Worm (Caenorhabditis elegans): ENCODE results near the gene nhr-155.

nhr-155 gene

DNA sequence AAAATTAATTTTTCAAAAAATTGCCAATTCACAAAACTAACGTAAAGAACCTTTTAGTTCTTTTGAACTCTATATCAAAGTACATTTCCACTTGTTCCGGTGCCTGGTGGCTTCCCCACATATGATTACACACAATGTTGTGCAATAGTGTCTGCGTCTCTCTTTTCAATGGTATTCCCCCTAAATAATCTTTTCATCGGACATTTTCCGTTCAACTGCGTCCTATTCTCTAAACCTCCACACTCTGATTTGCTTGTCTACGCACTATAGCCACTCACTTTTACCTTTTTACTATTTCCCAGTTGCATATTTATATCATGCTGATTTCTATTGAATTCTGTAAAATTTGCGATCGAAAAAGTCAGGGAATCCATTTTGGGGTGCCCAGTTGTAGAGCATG is 7.2 kb upstream of the nhr-155 start, which contains the start of gene nhr-58 (continued):
- TF ChIP-seq unc-55 (GFP tag; optimal IDR thresholded peaks at IDR 0.05) (peak; percentile 70), elt-1 (tag; optimal IDR thresholded peaks at IDR 0.05) (no peak), dmd-4 (tag; optimal IDR thresholded peaks at IDR 0.05) (no peak), sma-9 (GFP tag; optimal IDR thresholded peaks at IDR 0.05) (peak; percentile 99), sma-9 (tag; optimal IDR thresholded peaks at IDR 0.05) (peak; percentile 43), mdl-1 (tag; optimal IDR thresholded peaks at IDR 0.05) (peak in 1 of 2 experiments; percentile 51), ztf-1 (GFP tag; conservative IDR thresholded peaks at IDR 0.05) (no peak), ama-1 (optimal IDR thresholded peaks at IDR 0.05) (no peak), unc-39 (tag; optimal IDR thresholded peaks at IDR 0.05) (no peak), ztf-11 (tag; optimal IDR thresholded peaks at IDR 0.05) (no peak)

DNA sequence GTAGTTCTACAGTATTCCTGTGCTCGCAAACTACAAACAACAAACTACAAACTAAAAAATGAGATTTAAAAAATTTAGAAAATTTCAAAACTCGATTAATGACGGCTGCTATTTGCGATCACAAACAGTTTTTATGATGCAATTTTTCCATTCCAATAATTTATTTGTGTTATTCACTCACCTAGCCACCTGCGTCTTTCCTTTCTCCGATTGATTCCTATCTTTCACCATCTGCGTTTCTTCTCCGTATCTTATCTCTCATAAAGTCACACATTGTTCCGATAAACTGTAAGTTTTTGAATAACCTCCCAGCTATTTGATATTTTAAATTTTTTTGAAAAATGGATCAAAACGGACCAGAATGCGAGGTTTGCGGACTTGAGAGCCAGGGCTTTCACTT is 5.1 kb upstream of the nhr-155 start, which contains the start of gene nhr-132:
TSS of gene nhr-132 (plus strand) at position 271 of the 400 bp plus-strand sequence.
- TF ChIP-seq ztf-11 (tag; optimal IDR thresholded peaks at IDR 0.05) (no peak), mbf-1 (tag; optimal IDR thresholded peaks at IDR 0.05) (no peak), alr-1 (tag; optimal IDR thresholded peaks at IDR 0.05) (no peak), ama-1 (optimal IDR thresholded peaks at IDR 0.05) (no peak), lsy-2 (tag; optimal IDR thresholded peaks at IDR 0.05) (peak in 1 of 2 experiments; percentile 38), ztf-4 (tag; optimal IDR thresholded peaks at IDR 0.05) (no peak), mab-5 (tag; optimal IDR thresholded peaks at IDR 0.05) (no peak), nhr-23 (tag; optimal IDR thresholded peaks at IDR 0.05) (no peak), nhr-129 (tag; optimal IDR thresholded peaks at IDR 0.05) (peak; percentile 91), F13H6.1 (tag; optimal IDR thresholded peaks at IDR 0.05) (peak; percentile 27), aly-2 (tag; optimal IDR thresholded peaks at IDR 0.05) (no peak), ceh-16 (tag; optimal IDR thresholded peaks at IDR 0.05) (no peak), unc-62 (GFP tag; optimal IDR thresholded peaks at IDR 0.05) (no peak), lin-13 (GFP tag; optimal IDR thresholded peaks at IDR 0.05) (no peak), gmeb-1 (tag; optimal IDR thresholded peaks at IDR 0.05) (peak; percentile 32), nhr-6 (tag; optimal IDR thresholded peaks at IDR 0.05) (no peak), elt-3 (tag; optimal IDR thresholded peaks at IDR 0.05) (no peak), nhr-21 (tag; optimal IDR thresholded peaks at IDR 0.05) (no peak), ceh-82 (tag; optimal IDR thresholded peaks at IDR 0.05) (no peak), snpc-4 (tag; optimal IDR thresholded peaks at IDR 0.05) (no peak), elt-1 (tag; optimal IDR thresholded peaks at IDR 0.05) (no peak), unc-39 (tag; optimal IDR thresholded peaks at IDR 0.05) (no peak), sma-3 (GFP tag; optimal IDR thresholded peaks at IDR 0.05) (peak; percentile 21), dmd-4 (tag; optimal IDR thresholded peaks at IDR 0.05) (no peak), nhr-77 (tag; optimal IDR thresholded peaks at IDR 0.05) (no peak), sma-9 (GFP tag; optimal IDR thresholded peaks at IDR 0.05) (peak; percentile 88), sma-9 (tag; optimal IDR thresholded peaks at IDR 0.05) (no peak), crh-2 (tag; optimal IDR thresholded peaks at IDR 0.05) (peak; percentile 29), C34F6.9 (tag; optimal IDR thresholded peaks at IDR 0.05) (peak; percentile 20), fos-1 (tag; optimal IDR thresholded peaks at IDR 0.05) (peak; percentile 37), ZK546.5 (tag; optimal IDR thresholded peaks at IDR 0.05) (no peak), nhr-25 (tag; optimal IDR thresholded peaks at IDR 0.05) (peak; percentile 48)

DNA sequence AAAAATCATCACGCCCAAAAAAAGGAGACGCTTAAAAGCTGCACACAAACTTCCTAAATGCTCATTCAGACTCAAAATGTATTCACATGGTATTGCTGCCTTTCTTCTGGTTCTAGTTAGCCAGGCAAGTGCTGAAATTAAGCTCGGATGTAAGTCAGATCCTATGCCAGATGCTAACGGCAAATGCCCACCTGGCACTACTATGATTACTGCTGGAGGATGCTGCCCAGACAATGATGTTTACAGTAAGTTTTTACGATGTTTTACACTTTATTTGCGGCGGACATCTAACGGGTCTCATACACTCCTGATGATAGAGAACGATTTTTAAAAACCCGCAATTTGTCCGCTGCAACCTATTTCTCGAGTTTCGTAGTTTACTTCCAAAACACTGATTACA is 2.7 kb upstream of the nhr-155 start, which contains the start of gene C14C6.5:
TSS of gene C14C6.5 (plus strand) at position 58 of the 400 bp plus-strand sequence.
- TF ChIP-seq ZK546.5 (tag; optimal IDR thresholded peaks at IDR 0.05) (no peak), ztf-11 (tag; optimal IDR thresholded peaks at IDR 0.05) (no peak), sem-4 (tag; optimal IDR thresholded peaks at IDR 0.05) (no peak)

DNA sequence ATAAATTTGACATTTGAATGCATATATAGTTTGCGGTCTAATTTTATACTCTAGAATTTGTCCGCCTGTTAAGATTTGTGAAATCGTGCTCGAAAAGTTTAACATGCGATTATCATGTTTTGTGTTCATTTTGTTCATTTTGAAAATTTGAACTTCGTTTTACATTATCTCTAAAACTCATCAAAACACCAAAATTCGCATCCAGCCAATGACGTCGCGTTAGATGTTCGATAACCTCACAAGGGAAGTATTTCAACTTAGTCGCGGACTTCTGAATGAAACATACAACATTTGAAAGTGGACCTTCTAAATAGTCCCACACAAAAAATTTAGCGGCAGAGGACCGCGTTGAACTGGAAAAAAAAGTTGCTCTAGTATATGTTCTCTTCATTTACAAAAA is 2.2 kb downstream of the nhr-155 start:
- TF ChIP-seq nhr-23 (tag; optimal IDR thresholded peaks at IDR 0.05) (no peak), mab-5 (tag; optimal IDR thresholded peaks at IDR 0.05) (no peak), dmd-4 (tag; optimal IDR thresholded peaks at IDR 0.05) (no peak), crh-2 (tag; optimal IDR thresholded peaks at IDR 0.05) (no peak), ztf-1 (GFP tag; conservative IDR thresholded peaks at IDR 0.05) (no peak), Y55F3AM.14 (GFP tag; optimal IDR thresholded peaks at IDR 0.05) (no peak), nhr-11 (tag; optimal IDR thresholded peaks at IDR 0.05) (no peak), nhr-21 (tag; optimal IDR thresholded peaks at IDR 0.05) (no peak), mdl-1 (tag; optimal IDR thresholded peaks at IDR 0.05) (no peak), ceh-16 (tag; optimal IDR thresholded peaks at IDR 0.05) (no peak), peb-1 (tag; optimal IDR thresholded peaks at IDR 0.05) (no peak), elt-1 (tag; optimal IDR thresholded peaks at IDR 0.05) (peak; percentile 31), ztf-11 (tag; optimal IDR thresholded peaks at IDR 0.05) (no peak), sma-3 (GFP tag; optimal IDR thresholded peaks at IDR 0.05) (no peak), sma-9 (GFP tag; optimal IDR thresholded peaks at IDR 0.05) (peak; percentile 50), sma-9 (tag; optimal IDR thresholded peaks at IDR 0.05) (no peak), nhr-6 (tag; optimal IDR thresholded peaks at IDR 0.05) (no peak)
